Fruit fly (Drosophila melanogaster) S2 (cell line): ENCODE results near the gene CG44044.

Experiments
- CG8478 ChIP-seq: fragments of >200 bp; optimal IDR thresholded peaks from 2 replicates; lab custom pipeline; 2018
- CTCF ChIP-seq, 2 experiments: fragments of >200 bp; optimal IDR thresholded peaks; 2 replicates each; lab custom pipeline; 2018

DNA sequence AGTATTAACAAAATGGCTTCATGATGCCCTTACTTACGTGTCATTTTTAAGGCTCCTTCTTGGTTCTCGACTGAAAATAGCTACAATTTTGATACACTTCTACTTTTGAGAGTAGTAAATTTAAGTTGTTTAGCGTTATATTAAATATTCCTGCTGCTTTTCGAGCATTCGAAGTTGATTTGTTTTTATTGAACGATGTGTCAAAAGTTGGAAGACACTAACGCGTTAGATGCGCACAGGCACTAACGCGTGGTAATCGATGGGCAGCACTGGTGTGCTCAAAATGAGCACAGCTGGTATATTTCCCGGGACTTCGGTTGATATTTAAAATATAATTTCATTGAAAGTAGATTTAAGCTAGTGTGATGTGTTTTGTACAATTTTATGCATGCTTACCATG, 37.5 kb downstream of the CG44044 start, which contains the start of gene CG17931:
- TF ChIP-seq CG8478 (lab: Kevin White, UChicago), result no peak
- TF ChIP-seq CTCF (optimal IDR thresholded peaks at IDR 0.05; lab: Kevin White, UChicago), result peak in 1 of 2 experiments; percentile 16
